Worm (Caenorhabditis elegans): Measurements from ENCODE around the gene srb-12.

Gene srb-12

DNA sequence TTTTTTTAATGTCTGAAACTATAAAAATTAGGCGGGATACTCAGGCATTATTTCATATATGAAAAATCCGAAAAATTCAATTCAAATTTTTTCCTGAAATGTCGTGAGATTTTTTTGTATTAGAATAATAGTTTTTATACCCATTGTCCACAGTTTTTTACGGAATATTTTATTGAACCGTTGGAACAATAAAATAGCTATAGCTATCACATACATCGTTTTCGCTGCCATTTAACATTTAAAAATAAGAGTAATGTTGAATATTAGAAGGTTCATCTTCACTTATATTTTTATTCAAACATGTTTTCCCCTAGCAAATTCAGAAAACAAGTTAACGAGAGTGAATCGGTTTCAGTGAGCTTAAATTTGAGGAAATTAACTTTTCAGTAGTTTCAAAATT is 17.2 kb upstream of the srb-12 start, which contains the start of gene C27D6.15:
C27D6.15 (plus strand) TSS at position 301 of the 400 bp plus-strand sequence.
- TF ChIP-seq nhr-11 (tag; optimal IDR thresholded peaks at IDR 0.05) (no peak), peb-1 (tag; optimal IDR thresholded peaks at IDR 0.05) (no peak), unc-39 (tag; optimal IDR thresholded peaks at IDR 0.05) (no peak), aly-2 (tag; optimal IDR thresholded peaks at IDR 0.05) (no peak), nhr-25 (tag; optimal IDR thresholded peaks at IDR 0.05) (no peak), Y55F3AM.14 (GFP tag; optimal IDR thresholded peaks at IDR 0.05) (no peak), egl-27 (tag; optimal IDR thresholded peaks at IDR 0.05) (no peak), F13H6.1 (tag; optimal IDR thresholded peaks at IDR 0.05) (no peak), ztf-1 (GFP tag; conservative IDR thresholded peaks at IDR 0.05) (no peak), unc-62 (GFP tag; optimal IDR thresholded peaks at IDR 0.05) (no peak), ama-1 (optimal IDR thresholded peaks at IDR 0.05) (no peak), sma-3 (GFP tag; optimal IDR thresholded peaks at IDR 0.05) (no peak), nhr-129 (tag; optimal IDR thresholded peaks at IDR 0.05) (no peak), snpc-4 (tag; optimal IDR thresholded peaks at IDR 0.05) (no peak), blmp-1 (tag; optimal IDR thresholded peaks at IDR 0.05; ENCODE audit: insufficient read depth) (no peak)

- no peak for TF ChIP-seq ceh-16 (tag; optimal IDR thresholded peaks at IDR 0.05)
- no peak for TF ChIP-seq nhr-77 (tag; optimal IDR thresholded peaks at IDR 0.05)
- TF ChIP-seq R02D3.7 (tag; optimal IDR thresholded peaks at IDR 0.05): no peak
- TF ChIP-seq sma-9 (GFP tag; optimal IDR thresholded peaks at IDR 0.05): no peak
- no peak for TF ChIP-seq sma-9 (tag; optimal IDR thresholded peaks at IDR 0.05)
- TF ChIP-seq lin-39 (tag; optimal IDR thresholded peaks at IDR 0.05): no peak
- TF ChIP-seq nhr-23 (tag; optimal IDR thresholded peaks at IDR 0.05): no peak
- TF ChIP-seq nhr-237 (tag; optimal IDR thresholded peaks at IDR 0.05): no peak
- no peak for TF ChIP-seq gmeb-1 (tag; optimal IDR thresholded peaks at IDR 0.05)
- TF ChIP-seq lin-13 (GFP tag; optimal IDR thresholded peaks at IDR 0.05): no peak
Observed at ce11 chrII:5170932-5171331, 16.5 kb upstream of the srb-12 start, which contains the start of gene srb-1. Gene srb-1 (minus strand): TSS chrII:5171032.

DNA sequence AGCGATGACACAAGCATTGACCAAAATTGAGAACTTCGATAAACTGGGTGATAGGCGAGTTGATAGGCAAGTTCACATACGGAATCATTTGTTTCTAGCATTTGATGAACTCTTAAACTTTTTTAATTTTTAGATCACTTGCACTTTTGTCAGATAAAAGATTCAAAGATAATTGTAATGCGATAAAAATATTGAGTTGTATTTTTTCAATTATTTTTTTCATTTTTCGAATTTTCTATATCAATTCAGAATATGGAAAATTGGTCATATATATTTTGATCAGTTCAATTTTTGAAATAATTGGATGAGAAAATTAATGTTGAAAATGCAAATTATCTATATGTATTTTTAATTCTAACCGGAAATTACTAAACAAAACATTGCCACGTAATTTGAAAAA is 12.3 kb upstream of the srb-12 start, which contains the start of gene srb-3:
srb-3 (minus strand) TSS at position 101 of the 400 bp plus-strand sequence.
- no peak for TF ChIP-seq unc-62 (GFP tag; optimal IDR thresholded peaks at IDR 0.05)
- no peak for TF ChIP-seq lin-11 (tag; optimal IDR thresholded peaks at IDR 0.05)
- TF ChIP-seq nhr-237 (tag; optimal IDR thresholded peaks at IDR 0.05): no peak
- no peak for TF ChIP-seq nhr-10 (tag; optimal IDR thresholded peaks at IDR 0.05)
- TF ChIP-seq lsy-2 (tag; optimal IDR thresholded peaks at IDR 0.05): no peak
- no peak for TF ChIP-seq R02D3.7 (tag; optimal IDR thresholded peaks at IDR 0.05)

- TF ChIP-seq skn-1 (tag; optimal IDR thresholded peaks at IDR 0.05) (no peak), alr-1 (tag; optimal IDR thresholded peaks at IDR 0.05) (no peak), C34F6.9 (tag; optimal IDR thresholded peaks at IDR 0.05) (no peak), nhr-11 (tag; optimal IDR thresholded peaks at IDR 0.05) (no peak), ztf-11 (tag; optimal IDR thresholded peaks at IDR 0.05) (no peak), sma-3 (GFP tag; optimal IDR thresholded peaks at IDR 0.05) (no peak), elt-3 (tag; optimal IDR thresholded peaks at IDR 0.05) (no peak), lin-11 (tag; optimal IDR thresholded peaks at IDR 0.05) (no peak), Y55F3AM.14 (GFP tag; optimal IDR thresholded peaks at IDR 0.05) (no peak), nhr-25 (tag; optimal IDR thresholded peaks at IDR 0.05) (no peak), sma-9 (GFP tag; optimal IDR thresholded peaks at IDR 0.05) (no peak), sma-9 (tag; optimal IDR thresholded peaks at IDR 0.05) (no peak), ceh-16 (tag; optimal IDR thresholded peaks at IDR 0.05) (no peak), mbf-1 (tag; optimal IDR thresholded peaks at IDR 0.05) (no peak), egl-27 (tag; optimal IDR thresholded peaks at IDR 0.05) (no peak), blmp-1 (tag; optimal IDR thresholded peaks at IDR 0.05; ENCODE audit: insufficient read depth) (no peak), F13H6.1 (tag; optimal IDR thresholded peaks at IDR 0.05) (no peak), ZK546.5 (tag; optimal IDR thresholded peaks at IDR 0.05) (no peak), unc-62 (GFP tag; optimal IDR thresholded peaks at IDR 0.05) (no peak)
Observed at ce11 chrII:5163283-5163682, 8.8 kb upstream of the srb-12 start, which contains the start of gene srb-5. Gene srb-5 (minus strand): TSS chrII:5163383.

DNA sequence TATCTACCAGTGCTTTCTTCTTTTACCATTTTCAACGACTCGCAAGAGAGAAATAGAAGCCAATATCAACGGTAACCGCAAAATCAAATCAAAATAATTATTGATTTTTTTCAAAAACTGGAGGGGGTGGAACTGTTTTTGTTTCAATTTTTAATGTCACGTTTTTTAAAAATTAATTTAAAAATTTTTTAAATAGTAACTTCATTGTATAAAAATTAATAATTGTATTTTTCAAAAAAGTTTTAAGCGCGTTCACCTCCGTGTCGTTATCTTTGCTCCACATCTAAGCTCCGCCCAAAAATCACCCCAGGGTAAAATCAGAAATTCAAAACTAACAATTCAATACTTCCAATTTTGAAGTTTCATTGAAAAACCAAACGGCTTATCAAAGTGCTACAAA is 6.7 kb upstream of the srb-12 start, which contains the start of gene C27D6.11:
C27D6.11 (minus strand) TSS at position 101 of the 400 bp plus-strand sequence.
- TF ChIP-seq sma-3 (GFP tag; optimal IDR thresholded peaks at IDR 0.05) (no peak), elt-3 (tag; optimal IDR thresholded peaks at IDR 0.05) (no peak)

Measured in whole organism, L2 larva.